Worm (Caenorhabditis elegans) whole organism, L3 larva: ENCODE measurements around the gene nmur-2.
A peak's percentile ranks its signal among the peaks of the same experiment; 100 is the strongest.
"Not testable (repeated sequence)": the region's sequence is repeated elsewhere in the genome, so short reads cannot be mapped to it uniquely, and the experiment has no call there.

ENCODE experiments used
- R02D3.7 ChIP-seq: fragments of 150-350 bp; optimal IDR thresholded peaks from 2 replicates; lab custom pipeline; 2014; ENCODE audit warnings: missing biosample characterization, missing genetic modification characterization
- ZK546.5 ChIP-seq: sonication (generic microtip); optimal IDR thresholded peaks from 2 replicates; lab custom pipeline; 2017; ENCODE audit warnings: missing biosample characterization, missing genetic modification characterization
- ama-1 ChIP-seq: fragments of 150-350 bp; optimal IDR thresholded peaks from 2 replicates; lab custom pipeline; 2018
- ceh-16 ChIP-seq: sonication (generic microtip); optimal IDR thresholded peaks from 2 replicates; lab custom pipeline; 2017; ENCODE audit warnings: missing biosample characterization, missing genetic modification characterization
- ceh-28 ChIP-seq: fragments of 150-350 bp; optimal IDR thresholded peaks from 2 replicates; lab custom pipeline; 2014; ENCODE audit warnings: missing biosample characterization, missing genetic modification reagents, missing genetic modification characterization
- ceh-82 ChIP-seq: fragments of 150-350 bp; optimal IDR thresholded peaks from 2 replicates; lab custom pipeline; 2014; ENCODE audit warnings: missing biosample characterization, missing genetic modification characterization
- egl-27 ChIP-seq: sonication (generic microtip); optimal IDR thresholded peaks from 4 replicates; lab custom pipeline; 2017; ENCODE audit warnings: missing biosample characterization, missing genetic modification reagents, missing genetic modification characterization
- egl-5 ChIP-seq: fragments of 150-350 bp; optimal IDR thresholded peaks from 2 replicates; lab custom pipeline; 2017; ENCODE audit warnings: missing biosample characterization, missing genetic modification reagents, missing genetic modification characterization, inconsistent platforms
- elt-1 ChIP-seq: fragments of 150-350 bp; optimal IDR thresholded peaks from 2 replicates; lab custom pipeline; 2014; ENCODE audit warnings: missing biosample characterization, missing genetic modification characterization
- elt-2 ChIP-seq: sonication (generic microtip); optimal IDR thresholded peaks from 2 replicates; lab custom pipeline; 2016; ENCODE audit warnings: missing genetic modification reagents, mild to moderate bottlenecking, missing genetic modification characterization, missing compliant biosample characterization
- elt-3 ChIP-seq, 3 experiments: fragments of 150-350 bp in 1 of 3; sonication (generic microtip) in 2 of 3; optimal IDR thresholded peaks; 2 replicates in 2 of 3; 4 replicates in 1 of 3; lab custom pipeline; 2014 to 2017; ENCODE audit warnings: missing biosample characterization in 3 of 3, missing genetic modification characterization in 3 of 3
- eor-1 ChIP-seq, 2 experiments: fragments of 150-350 bp; optimal IDR thresholded peaks; 2 replicates each; lab custom pipeline; 2014 to 2018; ENCODE audit warnings: missing biosample characterization in 2 of 2, missing genetic modification characterization in 2 of 2
- fkh-10 ChIP-seq: sonication (generic microtip); optimal IDR thresholded peaks from 2 replicates; lab custom pipeline; 2017; ENCODE audit warnings: missing biosample characterization, missing genetic modification reagents, missing genetic modification characterization
- fkh-2 ChIP-seq: fragments of 150-350 bp; optimal IDR thresholded peaks from 2 replicates; lab custom pipeline; 2014; ENCODE audit warnings: missing biosample characterization, missing genetic modification reagents, missing genetic modification characterization
- fos-1 ChIP-seq: fragments of 150-350 bp; optimal IDR thresholded peaks from 2 replicates; lab custom pipeline; 2014; ENCODE audit warnings: missing biosample characterization, missing genetic modification characterization
- hmg-11 ChIP-seq: sonication (generic microtip); optimal IDR thresholded peaks from 2 replicates; lab custom pipeline; 2016; ENCODE audit warnings: missing genetic modification characterization, missing compliant biosample characterization
- jun-1 ChIP-seq: fragments of 150-350 bp; optimal IDR thresholded peaks from 2 replicates; lab custom pipeline; 2014; ENCODE audit warnings: missing biosample characterization, missing genetic modification reagents, missing genetic modification characterization
- lin-15B ChIP-seq: fragments of 150-350 bp; optimal IDR thresholded peaks from 2 replicates; lab custom pipeline; 2014; ENCODE audit warnings: missing biosample characterization, missing genetic modification characterization
- lin-39 ChIP-seq: fragments of 150-350 bp; optimal IDR thresholded peaks from 2 replicates; lab custom pipeline; 2018; ENCODE audit warnings: missing biosample characterization, missing genetic modification reagents, missing genetic modification characterization
- lsy-12 ChIP-seq: sonication (generic microtip); optimal IDR thresholded peaks from 2 replicates; lab custom pipeline; 2016; ENCODE audit warnings: mild to moderate bottlenecking, missing genetic modification characterization, missing compliant biosample characterization
- mml-1 ChIP-seq: fragments of 150-350 bp; sonication (generic microtip); optimal IDR thresholded peaks from 3 replicates; lab custom pipeline; 2014; ENCODE audit warnings: missing biosample characterization, missing genetic modification characterization
- nfya-1 ChIP-seq: sonication (generic microtip); optimal IDR thresholded peaks from 2 replicates; lab custom pipeline; 2017; ENCODE audit warnings: missing genetic modification characterization, mild to moderate bottlenecking, missing compliant biosample characterization, antibody characterized with exemption, moderate library complexity; ENCODE audit not compliant: insufficient read depth
- nhr-11 ChIP-seq: fragments of 150-350 bp; optimal IDR thresholded peaks from 2 replicates; lab custom pipeline; 2014; ENCODE audit warnings: missing biosample characterization, missing genetic modification characterization
- nhr-23 ChIP-seq: fragments of 150-350 bp; optimal IDR thresholded peaks from 2 replicates; lab custom pipeline; 2014; ENCODE audit warnings: missing biosample characterization, missing genetic modification reagents, missing genetic modification characterization
- nhr-28 ChIP-seq: fragments of 150-350 bp; optimal IDR thresholded peaks from 2 replicates; lab custom pipeline; 2014; ENCODE audit warnings: missing biosample characterization, missing genetic modification characterization
- nhr-43 ChIP-seq: sonication (generic microtip); optimal IDR thresholded peaks from 2 replicates; lab custom pipeline; 2016; ENCODE audit warnings: mild to moderate bottlenecking, missing genetic modification characterization, missing compliant biosample characterization; ENCODE audit not compliant: poor library complexity, severe bottlenecking
- nhr-76 ChIP-seq: fragments of 150-350 bp; sonication (generic microtip); optimal IDR thresholded peaks from 5 replicates; lab custom pipeline; 2014; ENCODE audit warnings: missing biosample characterization, missing genetic modification characterization
- pha-4 ChIP-seq: fragments of 150-350 bp; optimal IDR thresholded peaks from 2 replicates; lab custom pipeline; 2014; ENCODE audit warnings: missing biosample characterization, missing genetic modification reagents, missing genetic modification characterization
- sea-2 ChIP-seq: fragments of 150-350 bp; sonication (generic microtip); optimal IDR thresholded peaks from 4 replicates; lab custom pipeline; 2014; ENCODE audit warnings: missing biosample characterization, missing genetic modification reagents, missing genetic modification characterization
- skn-1 ChIP-seq: fragments of 150-350 bp; optimal IDR thresholded peaks from 2 replicates; lab custom pipeline; 2014; ENCODE audit warnings: missing biosample characterization, missing genetic modification characterization
- snpc-4 ChIP-seq: fragments of 150-350 bp; optimal IDR thresholded peaks from 2 replicates; lab custom pipeline; 2014; ENCODE audit warnings: missing biosample characterization, missing genetic modification characterization
- tbx-2 ChIP-seq: sonication (generic microtip); optimal IDR thresholded peaks from 2 replicates; lab custom pipeline; 2016; ENCODE audit warnings: mild to moderate bottlenecking, missing genetic modification characterization, missing compliant biosample characterization
- unc-39 ChIP-seq: sonication (generic microtip); optimal IDR thresholded peaks from 4 replicates; lab custom pipeline; 2017; ENCODE audit warnings: missing biosample characterization, missing genetic modification characterization
- unc-62 ChIP-seq: fragments of 150-350 bp; sonication (generic microtip); optimal IDR thresholded peaks from 4 replicates; lab custom pipeline; 2014; ENCODE audit warnings: missing biosample characterization, missing genetic modification reagents, missing genetic modification characterization
- zag-1 ChIP-seq: fragments of 150-350 bp; optimal IDR thresholded peaks from 2 replicates; lab custom pipeline; 2014; ENCODE audit warnings: missing biosample characterization, missing genetic modification characterization
- ztf-11 ChIP-seq: fragments of 150-350 bp; optimal IDR thresholded peaks from 2 replicates; lab custom pipeline; 2014; ENCODE audit warnings: missing biosample characterization, missing genetic modification characterization

Gene nmur-2

ce11 chrII:101176-101575 is 23.6 kb downstream of the nmur-2 start:
- TF ChIP-seq sea-2 (GFP tag; lab: Kevin White, UChicago) (no peak), jun-1 (tag; lab: Kevin White, UChicago) (no peak), ceh-16 (no peak), fos-1 (no peak)

- TF ChIP-seq sea-2 (GFP tag; lab: Kevin White, UChicago); elt-2; pha-4: not testable (repeated sequence)
- TF ChIP-seq, all 47 proteins: peak for 0; not testable (repeated sequence) for 47
Measured at ce11 chrII:98894-99293, 25.9 kb downstream of the nmur-2 start, which contains the start of gene C50D2.10. Gene C50D2.10 (plus strand): TSS chrII:99138.

- TF ChIP-seq hmg-11 (tag; lab: Kevin White, UChicago) (peak; percentile 70), nhr-23 (peak; percentile 45), lsy-12 (tag; lab: Kevin White, UChicago) (no peak), lin-15B (tag; lab: Kevin White, UChicago) (peak; percentile 73), ztf-11 (tag; lab: Kevin White, UChicago) (no peak), pha-4 (peak; percentile 66), unc-39 (no peak), nfya-1 (tag; lab: Kevin White, UChicago) (peak; percentile 43), ZK546.5 (tag; lab: Kevin White, UChicago) (no peak), tbx-2 (tag; lab: Kevin White, UChicago) (no peak), egl-27 (tag; lab: Kevin White, UChicago) (no peak), nhr-43 (tag; lab: Kevin White, UChicago) (no peak), ceh-82 (tag; lab: Kevin White, UChicago) (no peak), egl-5 (tag; lab: Kevin White, UChicago) (no peak), zag-1 (tag; lab: Kevin White, UChicago) (no peak), lin-39 (tag; lab: Kevin White, UChicago) (no peak), jun-1 (tag; lab: Kevin White, UChicago) (no peak), snpc-4 (tag; lab: Kevin White, UChicago) (peak; percentile 28), eor-1 (tag; optimal IDR thresholded peaks at IDR 0.05; lab: Kevin White, UChicago) (no peak), elt-1 (tag; lab: Kevin White, UChicago) (no peak), mml-1 (tag; lab: Kevin White, UChicago) (no peak), skn-1 (tag; lab: Kevin White, UChicago) (peak; percentile 37), ceh-28 (no peak), nhr-76 (tag; lab: Kevin White, UChicago) (no peak), fkh-2 (tag; lab: Kevin White, UChicago) (no peak), elt-2 (peak; percentile 30), R02D3.7 (tag; lab: Kevin White, UChicago) (peak; percentile 95), ama-1 (lab: Kevin White, UChicago) (no peak), fkh-10 (GFP tag; lab: Kevin White, UChicago) (no peak), nhr-28 (tag; lab: Kevin White, UChicago) (no peak), unc-62 (GFP tag; lab: Kevin White, UChicago) (no peak), elt-3 (tag; optimal IDR thresholded peaks at IDR 0.05; lab: Kevin White, UChicago) (no peak), nhr-11 (tag; lab: Kevin White, UChicago) (no peak)
Measured at ce11 chrII:97992-98763, 26.6 kb downstream of the nmur-2 start, which contains the start of the genes luc-7L3 and sftb-6. Gene luc-7L3 (minus strand): TSS chrII:98027. Gene sftb-6 (plus strand): TSS chrII:98404.

- TF ChIP-seq R02D3.7 (tag; lab: Kevin White, UChicago) (no peak), sea-2 (GFP tag; lab: Kevin White, UChicago) (no peak), nhr-43 (tag; lab: Kevin White, UChicago) (no peak), lin-39 (tag; lab: Kevin White, UChicago) (no peak), pha-4 (no peak)
- TF ChIP-seq, all 47 proteins: peak for 0
Measured at ce11 chrII:95177-95576, 29.6 kb downstream of the nmur-2 start, which contains the start of gene C50D2.7. Gene C50D2.7 (minus strand): TSS chrII:95277.
